Fruit fly (Drosophila melanogaster) whole organism, embryonic: ENCODE measurements around the gene Pif1B.

Experiments
- B-H2 ChIP-seq: fragments of 200-800 bp; sonication (Bioruptor generic); optimal IDR thresholded peaks from 2 replicates; lab custom pipeline; 2018; ENCODE audit warnings: missing biosample characterization, mild to moderate bottlenecking, missing genetic modification characterization
- BEAF-32 ChIP-seq: fragments of 200-800 bp; sonication (Bioruptor generic); optimal IDR thresholded peaks from 3 replicates; lab custom pipeline; 2017; ENCODE audit warnings: missing biosample characterization, missing genetic modification characterization, mild to moderate bottlenecking, moderate library complexity, missing genetic modification reagents
- Bdp1 ChIP-seq: fragments of 200-800 bp; sonication (Bioruptor generic); optimal IDR thresholded peaks from 3 replicates; lab custom pipeline; 2016; ENCODE audit warnings: missing biosample characterization, missing genetic modification characterization
- Bgb ChIP-seq: fragments of 200-800 bp; sonication (Bioruptor generic); IDR thresholded peaks from 2 replicates; pipeline ENCODE4 v1.3.6; 2022; ENCODE audit warnings: missing biosample characterization, missing genetic modification characterization; ENCODE audit not compliant: partially characterized antibody
- CG11085 ChIP-seq: fragments of 200-800 bp; sonication (Bioruptor generic); IDR thresholded peaks from 2 replicates; pipeline ENCODE4 v1.3.6; 2022; ENCODE audit warnings: missing biosample characterization, missing genetic modification characterization
- CG11696 ChIP-seq: fragments of 200-800 bp; sonication (Bioruptor generic); IDR thresholded peaks from 2 replicates; pipeline ENCODE4 v1.3.6; 2022; ENCODE audit warnings: missing biosample characterization, missing genetic modification characterization
- CG14441 ChIP-seq: fragments of 200-800 bp; sonication (Bioruptor generic); IDR thresholded peaks from 2 replicates; pipeline ENCODE4 v1.3.6; 2022; ENCODE audit warnings: missing biosample characterization, missing genetic modification characterization
- CG14667 ChIP-seq: fragments of 200-800 bp; sonication (Bioruptor generic); IDR thresholded peaks from 2 replicates; pipeline ENCODE4 v1.3.6; 2022; ENCODE audit warnings: missing biosample characterization, missing genetic modification characterization
- CG1529 ChIP-seq: fragments of 200-800 bp; sonication (Bioruptor generic); optimal IDR thresholded peaks from 3 replicates; lab custom pipeline; 2018; ENCODE audit warnings: missing biosample characterization, missing genetic modification characterization
- CG15514 ChIP-seq: fragments of 200-800 bp; sonication (Bioruptor generic); optimal IDR thresholded peaks from 3 replicates; lab custom pipeline; 2017; ENCODE audit warnings: missing biosample characterization, missing genetic modification characterization, mild to moderate bottlenecking, moderate library complexity, missing genetic modification reagents
- CG1602 ChIP-seq: fragments of 200-800 bp; sonication (Bioruptor generic); optimal IDR thresholded peaks from 3 replicates; lab custom pipeline; 2016; ENCODE audit warnings: missing biosample characterization, missing genetic modification characterization
- CG30403 ChIP-seq: fragments of 200-800 bp; sonication (Bioruptor generic); optimal IDR thresholded peaks from 3 replicates; lab custom pipeline; 2016; ENCODE audit warnings: missing biosample characterization, missing genetic modification characterization
- CG32532 ChIP-seq: fragments of 200-800 bp; sonication (Bioruptor generic); IDR thresholded peaks from 2 replicates; pipeline ENCODE4 v1.3.6; 2022; ENCODE audit warnings: missing biosample characterization, missing genetic modification characterization
- CG4360 ChIP-seq: fragments of 200-800 bp; sonication (Bioruptor generic); IDR thresholded peaks from 2 replicates; pipeline ENCODE4 v1.3.6; 2022; ENCODE audit warnings: missing biosample characterization, missing genetic modification characterization
- CG4854 ChIP-seq: fragments of 200-800 bp; sonication (Bioruptor generic); optimal IDR thresholded peaks from 2 replicates; lab custom pipeline; 2016; ENCODE audit warnings: missing biosample characterization, missing genetic modification characterization, inconsistent platforms
- CG6254 ChIP-seq: fragments of 200-800 bp; sonication (Bioruptor generic); optimal IDR thresholded peaks from 3 replicates; lab custom pipeline; 2017; ENCODE audit warnings: mild to moderate bottlenecking, missing biosample characterization, missing genetic modification reagents, missing genetic modification characterization
- CG6854 ChIP-seq: fragments of 200-800 bp; sonication (Bioruptor generic); optimal IDR thresholded peaks from 3 replicates; lab custom pipeline; 2017; ENCODE audit warnings: missing biosample characterization, mild to moderate bottlenecking, missing genetic modification characterization
- CG7271 ChIP-seq: fragments of 200-800 bp; sonication (Bioruptor generic); optimal IDR thresholded peaks from 2 replicates; lab custom pipeline; 2018; ENCODE audit warnings: missing biosample characterization, mild to moderate bottlenecking, missing genetic modification characterization, moderate library complexity
- CG7745 ChIP-seq: fragments of 200-800 bp; sonication (Bioruptor generic); optimal IDR thresholded peaks from 2 replicates; lab custom pipeline; 2018; ENCODE audit warnings: missing biosample characterization, mild to moderate bottlenecking, missing genetic modification characterization, moderate library complexity
- CG7928 ChIP-seq: fragments of 200-800 bp; sonication (Bioruptor generic); optimal IDR thresholded peaks from 2 replicates; lab custom pipeline; 2017; ENCODE audit warnings: missing biosample characterization, mild to moderate bottlenecking, missing genetic modification characterization
- CG8359 ChIP-seq: fragments of 200-800 bp; sonication (Bioruptor generic); optimal IDR thresholded peaks from 2 replicates; lab custom pipeline; 2017; ENCODE audit warnings: missing biosample characterization, mild to moderate bottlenecking, missing genetic modification characterization, borderline replicate concordance
- CHES-1-like ChIP-seq: fragments of 200-800 bp; sonication (Bioruptor generic); optimal IDR thresholded peaks from 2 replicates; lab custom pipeline; 2016; ENCODE audit warnings: missing biosample characterization, missing genetic modification characterization
- Camta ChIP-seq: fragments of 200-800 bp; sonication (Bioruptor generic); optimal IDR thresholded peaks from 2 replicates; lab custom pipeline; 2016; ENCODE audit warnings: missing biosample characterization, missing genetic modification characterization
- Doc3 ChIP-seq: fragments of 200-800 bp; sonication (Bioruptor generic); IDR thresholded peaks from 3 replicates; pipeline ENCODE4 v1.3.6; 2022; ENCODE audit warnings: missing biosample characterization, missing genetic modification characterization; ENCODE audit not compliant: partially characterized antibody
- Elba2 ChIP-seq: fragments of 200-800 bp; sonication (Bioruptor generic); optimal IDR thresholded peaks from 3 replicates; lab custom pipeline; 2016; ENCODE audit warnings: missing biosample characterization, missing genetic modification characterization
- Ets65A ChIP-seq: fragments of 200-800 bp; sonication (Bioruptor generic); peaks from one replicate; lab custom pipeline; 2016; ENCODE audit warnings: missing biosample characterization, missing genetic modification characterization
- Ets97D ChIP-seq: fragments of 200-800 bp; sonication (Bioruptor generic); optimal IDR thresholded peaks from 3 replicates; lab custom pipeline; 2016; ENCODE audit warnings: missing biosample characterization, missing genetic modification characterization
- Hr51 ChIP-seq, 2 experiments: fragments of 200-800 bp; sonication (Bioruptor generic); optimal IDR thresholded peaks; 2 replicates in 1 of 2; 3 replicates in 1 of 2; lab custom pipeline; 2016 to 2018; ENCODE audit warnings: missing biosample characterization in 2 of 2, missing genetic modification characterization in 2 of 2, mild to moderate bottlenecking in 1 of 2, moderate library complexity in 1 of 2
- Myb ChIP-seq: fragments of 200-800 bp; sonication (Bioruptor generic); optimal IDR thresholded peaks from 2 replicates; lab custom pipeline; 2016; ENCODE audit warnings: missing biosample characterization, missing genetic modification characterization
- Neu2 ChIP-seq: fragments of 200-800 bp; sonication (Bioruptor generic); optimal IDR thresholded peaks from 3 replicates; lab custom pipeline; 2016; ENCODE audit warnings: missing biosample characterization, missing genetic modification characterization, borderline replicate concordance
- NfI ChIP-seq: fragments of 200-800 bp; sonication (Bioruptor generic); optimal IDR thresholded peaks from 3 replicates; lab custom pipeline; 2018; ENCODE audit warnings: missing biosample characterization, mild to moderate bottlenecking, missing genetic modification characterization, moderate library complexity
- Pdp1 ChIP-seq, 2 experiments: fragments of 200-800 bp; sonication (Bioruptor generic); optimal IDR thresholded peaks; 3 replicates each; lab custom pipeline; 2016; ENCODE audit warnings: missing biosample characterization in 2 of 2, missing genetic modification characterization in 2 of 2, mild to moderate bottlenecking in 1 of 2, moderate library complexity in 1 of 2
- Ssrp ChIP-seq: fragments of 200-800 bp; sonication (Bioruptor generic); optimal IDR thresholded peaks from 2 replicates; lab custom pipeline; 2018; ENCODE audit warnings: missing biosample characterization, mild to moderate bottlenecking, missing genetic modification characterization, moderate library complexity
- ap ChIP-seq: fragments of 200-800 bp; sonication (Bioruptor generic); IDR thresholded peaks from 2 replicates; pipeline ENCODE4 v1.3.6; 2022; ENCODE audit warnings: missing biosample characterization, missing genetic modification characterization
- btn ChIP-seq: fragments of 200-800 bp; sonication (Bioruptor generic); optimal IDR thresholded peaks from 2 replicates; lab custom pipeline; 2016; ENCODE audit warnings: missing biosample characterization, missing genetic modification characterization
- caup ChIP-seq: fragments of 200-800 bp; sonication (Bioruptor generic); optimal IDR thresholded peaks from 3 replicates; lab custom pipeline; 2017; ENCODE audit warnings: missing biosample characterization, mild to moderate bottlenecking, missing genetic modification characterization, moderate library complexity; ENCODE audit not compliant: severe bottlenecking
- ci ChIP-seq: fragments of 200-800 bp; sonication (Bioruptor generic); IDR thresholded peaks from 3 replicates; pipeline ENCODE4 v1.3.6; 2022; ENCODE audit warnings: missing biosample characterization, missing genetic modification characterization
- corto ChIP-seq: fragments of 200-800 bp; sonication (Bioruptor generic); optimal IDR thresholded peaks from 2 replicates; lab custom pipeline; 2016; ENCODE audit warnings: missing biosample characterization, mild to moderate bottlenecking, missing genetic modification characterization, moderate library complexity
- dysf ChIP-seq: fragments of 200-800 bp; sonication (Bioruptor generic); IDR thresholded peaks from 3 replicates; pipeline ENCODE4 v1.3.6; 2022; ENCODE audit warnings: missing biosample characterization, missing genetic modification characterization
- gro ChIP-seq: fragments of 200-800 bp; sonication (Bioruptor generic); optimal IDR thresholded peaks from 2 replicates; lab custom pipeline; 2016; ENCODE audit warnings: missing biosample characterization, missing genetic modification characterization
- jumu ChIP-seq: fragments of 200-800 bp; sonication (Bioruptor generic); optimal IDR thresholded peaks from 3 replicates; lab custom pipeline; 2016; ENCODE audit warnings: missing biosample characterization, missing genetic modification characterization
- klu ChIP-seq: fragments of 200-800 bp; sonication (Bioruptor generic); IDR thresholded peaks from 2 replicates; pipeline ENCODE4 v1.3.6; 2022; ENCODE audit warnings: missing biosample characterization, missing genetic modification characterization
- knrl ChIP-seq: fragments of 200-800 bp; sonication (Bioruptor generic); IDR thresholded peaks from 3 replicates; pipeline ENCODE4 v1.3.6; 2022; ENCODE audit warnings: missing biosample characterization, missing genetic modification characterization; ENCODE audit not compliant: partially characterized antibody
- lilli ChIP-seq: fragments of 200-800 bp; sonication (Bioruptor generic); optimal IDR thresholded peaks from 3 replicates; lab custom pipeline; 2016; ENCODE audit warnings: missing biosample characterization, missing genetic modification characterization
- lmd ChIP-seq: fragments of 200-800 bp; sonication (Bioruptor generic); IDR thresholded peaks from 2 replicates; pipeline ENCODE4 v1.3.6; 2022; ENCODE audit warnings: missing biosample characterization, missing genetic modification characterization
- mam ChIP-seq: fragments of 200-800 bp; sonication (Bioruptor generic); optimal IDR thresholded peaks from 3 replicates; lab custom pipeline; 2016; ENCODE audit warnings: missing biosample characterization, missing genetic modification characterization
- slou ChIP-seq: fragments of 200-800 bp; sonication (Bioruptor generic); optimal IDR thresholded peaks from 3 replicates; lab custom pipeline; 2016; ENCODE audit warnings: missing biosample characterization, missing genetic modification characterization
- so ChIP-seq: fragments of 200-800 bp; sonication (Bioruptor generic); IDR thresholded peaks from 3 replicates; pipeline ENCODE4 v1.3.6; 2022; ENCODE audit warnings: missing biosample characterization, missing genetic modification characterization
- tll ChIP-seq, 2 experiments: fragments of 200-800 bp in 1 of 2; fragments of >200 bp in 1 of 2; sonication (Bioruptor generic) in 1 of 2; optimal IDR thresholded peaks; 2 replicates each; lab custom pipeline; 2017 to 2019; ENCODE audit warnings: missing biosample characterization in 2 of 2, missing genetic modification characterization in 2 of 2, mild to moderate bottlenecking in 1 of 2, moderate library complexity in 1 of 2
- tup ChIP-seq: fragments of 200-800 bp; sonication (Bioruptor generic); optimal IDR thresholded peaks from 2 replicates; lab custom pipeline; 2016; ENCODE audit warnings: missing biosample characterization, mild to moderate bottlenecking, missing genetic modification characterization, moderate library complexity
- unpg ChIP-seq: fragments of 200-800 bp; sonication (Bioruptor generic); optimal IDR thresholded peaks from 3 replicates; lab custom pipeline; 2018; ENCODE audit warnings: missing biosample characterization, mild to moderate bottlenecking, missing genetic modification characterization, moderate library complexity

Gene Pif1B

dm6 chr3R:8818239-8818638, 17.3 kb upstream of the Pif1B start:
- TF ChIP-seq CG15514 (GFP tag; lab: Kevin White, UChicago): no peak
- TF ChIP-seq Doc3 (GFP tag; lab: Robert Waterston, UW): no peak
- no peak for TF ChIP-seq CG11696
- peak; percentile 11 for TF ChIP-seq Neu2 (GFP tag; lab: Kevin White, UChicago)
- TF ChIP-seq mam (GFP tag; lab: Kevin White, UChicago): no peak
- no peak for TF ChIP-seq ap (GFP tag; lab: Robert Waterston, UW)
- no peak for TF ChIP-seq CG14441
- no peak for TF ChIP-seq lilli
- no peak for TF ChIP-seq CHES-1-like (GFP tag; lab: Kevin White, UChicago)
- TF ChIP-seq CG11085 (GFP tag; lab: Robert Waterston, UW): no peak
- no peak for TF ChIP-seq dysf (GFP tag; lab: Robert Waterston, UW)
- no peak for TF ChIP-seq Hr51 (GFP tag; optimal IDR thresholded peaks at IDR 0.05; lab: Kevin White, UChicago)
- peak; percentile 1 for TF ChIP-seq Ets97D (GFP tag; lab: Kevin White, UChicago)
- no peak for TF ChIP-seq so (GFP tag; lab: Robert Waterston, UW)
- no peak for TF ChIP-seq Elba2 (GFP tag; lab: Kevin White, UChicago)
- 0 out of 2 replicates have a peak, but pooled peaks have one; percentile 6 for TF ChIP-seq CG32532
- TF ChIP-seq klu (GFP tag; lab: Robert Waterston, UW): no peak
- TF ChIP-seq CG6254 (GFP tag; lab: Kevin White, UChicago): no peak
- no peak for TF ChIP-seq Myb
- no peak for TF ChIP-seq CG1602
- TF ChIP-seq NfI (GFP tag; lab: Kevin White, UChicago): no peak
- no peak for TF ChIP-seq tup (GFP tag; lab: Kevin White, UChicago)
- TF ChIP-seq btn (GFP tag; lab: Kevin White, UChicago): no peak
- TF ChIP-seq Camta (GFP tag; lab: Kevin White, UChicago): no peak
- TF ChIP-seq gro: no peak
- no peak for TF ChIP-seq CG6854 (GFP tag; lab: Kevin White, UChicago)
- no peak for TF ChIP-seq CG30403 (GFP tag; lab: Kevin White, UChicago)
- no peak for TF ChIP-seq CG8359 (GFP tag; lab: Kevin White, UChicago)
- no peak for TF ChIP-seq CG7928 (GFP tag; lab: Kevin White, UChicago)
- TF ChIP-seq BEAF-32 (GFP tag; lab: Kevin White, UChicago): no peak
- TF ChIP-seq lmd (GFP tag; lab: Robert Waterston, UW): no peak
- TF ChIP-seq caup (GFP tag; lab: Kevin White, UChicago): no peak
- no peak for TF ChIP-seq CG14667 (GFP tag; lab: Robert Waterston, UW)
- TF ChIP-seq slou (GFP tag; lab: Kevin White, UChicago): no peak
- TF ChIP-seq CG4360 (GFP tag; lab: Robert Waterston, UW): no peak
- peak; percentile 60 for TF ChIP-seq Ets65A (GFP tag; lab: Kevin White, UChicago)
- TF ChIP-seq corto (GFP tag; lab: Kevin White, UChicago): no peak
- no peak for TF ChIP-seq Ssrp (tag; lab: Kevin White, UChicago)
- no peak for TF ChIP-seq Bgb (GFP tag; lab: Robert Waterston, UW)
- peak; percentile 47 for TF ChIP-seq ci (GFP tag; lab: Robert Waterston, UW)
- no peak for TF ChIP-seq CG1529
- TF ChIP-seq jumu (GFP tag; lab: Kevin White, UChicago): peak; percentile 1
- no peak for TF ChIP-seq tll (GFP tag; optimal IDR thresholded peaks at IDR 0.05; lab: Kevin White, UChicago)
- 0 out of 3 replicates have a peak, but pooled peaks have one; percentile 18 for TF ChIP-seq knrl
- no peak for TF ChIP-seq CG7745 (tag; lab: Kevin White, UChicago)
- no peak for TF ChIP-seq unpg (GFP tag; lab: Kevin White, UChicago)
- TF ChIP-seq Bdp1: no peak
- TF ChIP-seq Pdp1 (GFP tag; optimal IDR thresholded peaks at IDR 0.05; lab: Kevin White, UChicago): no peak
- TF ChIP-seq CG7271 (tag; lab: Kevin White, UChicago): no peak
- TF ChIP-seq CG4854: no peak
- TF ChIP-seq B-H2 (GFP tag; lab: Kevin White, UChicago): no peak
